Fruit fly (Drosophila melanogaster): ENCODE data around the gene CG7102.

The CG7102 gene

dm6 chr2L:7931218-7931617, 43.9 kb upstream of the CG7102 start:
- TF ChIP-seq pan (optimal IDR thresholded peaks at IDR 0.05) (no peak), Myc (optimal IDR thresholded peaks at IDR 0.05) (no peak), woc (GFP tag; optimal IDR thresholded peaks at IDR 0.05) (no peak), N (GFP tag; optimal IDR thresholded peaks at IDR 0.05) (no peak), Jra (GFP tag; optimal IDR thresholded peaks at IDR 0.05) (no peak), tai (GFP tag; optimal IDR thresholded peaks at IDR 0.05) (no peak), CG9705 (GFP tag; optimal IDR thresholded peaks at IDR 0.05) (no peak), Rel (GFP tag; optimal IDR thresholded peaks at IDR 0.05) (no peak), Rel (tag; optimal IDR thresholded peaks at IDR 0.05) (no peak), Abd-B (GFP tag; optimal IDR thresholded peaks at IDR 0.05) (no peak), br (GFP tag; optimal IDR thresholded peaks at IDR 0.05) (no peak), Hnf4 (GFP tag; optimal IDR thresholded peaks at IDR 0.05) (no peak), jim (GFP tag; optimal IDR thresholded peaks at IDR 0.05) (no peak), HLH106 (tag; optimal IDR thresholded peaks at IDR 0.05) (no peak), brk (GFP tag; optimal IDR thresholded peaks at IDR 0.05) (no peak), dsf (GFP tag; optimal IDR thresholded peaks at IDR 0.05; ENCODE audit: borderline replicate concordance) (no peak), CrebA (GFP tag; optimal IDR thresholded peaks at IDR 0.05; ENCODE audit: borderline replicate concordance) (no peak), rgr (GFP tag; optimal IDR thresholded peaks at IDR 0.05) (no peak)

dm6 chr2L:7930737-7931136, 43.4 kb upstream of the CG7102 start:
- TF ChIP-seq ey (GFP tag; optimal IDR thresholded peaks at IDR 0.05) (no peak), woc (GFP tag; optimal IDR thresholded peaks at IDR 0.05) (no peak), HLH106 (tag; optimal IDR thresholded peaks at IDR 0.05) (no peak), CG9705 (GFP tag; optimal IDR thresholded peaks at IDR 0.05) (no peak), Vsx2 (GFP tag; optimal IDR thresholded peaks at IDR 0.05; ENCODE audit: partially characterized antibody) (no peak), usp (GFP tag; optimal IDR thresholded peaks at IDR 0.05) (no peak), Hr83 (GFP tag; optimal IDR thresholded peaks at IDR 0.05; ENCODE audit: poor library complexity, severe bottlenecking) (no peak), Mio (GFP tag; optimal IDR thresholded peaks at IDR 0.05) (no peak), rgr (GFP tag; optimal IDR thresholded peaks at IDR 0.05) (no peak), dmrt93B (GFP tag; optimal IDR thresholded peaks at IDR 0.05) (no peak), CrebA (GFP tag; optimal IDR thresholded peaks at IDR 0.05; ENCODE audit: borderline replicate concordance) (no peak), Dfd (GFP tag; optimal IDR thresholded peaks at IDR 0.05) (no peak)

dm6 chr2L:7926288-7927061, 39.2 kb upstream of the CG7102 start:
- TF ChIP-seq lola (GFP tag; optimal IDR thresholded peaks at IDR 0.05) (no peak), psq (GFP tag; optimal IDR thresholded peaks at IDR 0.05) (peak; percentile 24), tai (GFP tag; optimal IDR thresholded peaks at IDR 0.05) (no peak), fru (GFP tag; optimal IDR thresholded peaks at IDR 0.05) (peak; percentile 58), OdsH (GFP tag; optimal IDR thresholded peaks at IDR 0.05) (peak; percentile 13), brk (GFP tag; optimal IDR thresholded peaks at IDR 0.05) (peak; percentile 37), Rel (GFP tag; optimal IDR thresholded peaks at IDR 0.05) (peak; percentile 88), Rel (tag; optimal IDR thresholded peaks at IDR 0.05) (peak; percentile 19), Mio (GFP tag; optimal IDR thresholded peaks at IDR 0.05) (no peak), N (GFP tag; optimal IDR thresholded peaks at IDR 0.05) (no peak), br (GFP tag; optimal IDR thresholded peaks at IDR 0.05) (peak; percentile 48), CrebA (GFP tag; optimal IDR thresholded peaks at IDR 0.05; ENCODE audit: borderline replicate concordance) (peak; percentile 93), dmrt93B (GFP tag; optimal IDR thresholded peaks at IDR 0.05) (no peak), foxo (GFP tag; optimal IDR thresholded peaks at IDR 0.05) (peak; percentile 12 to 65), pan (optimal IDR thresholded peaks at IDR 0.05) (no peak), Sp1 (GFP tag; optimal IDR thresholded peaks at IDR 0.05) (peak; percentile 60), sv (GFP tag; optimal IDR thresholded peaks at IDR 0.05) (no peak), Dif (GFP tag; optimal IDR thresholded peaks at IDR 0.05; ENCODE audit: partially characterized antibody) (no peak), ey (GFP tag; optimal IDR thresholded peaks at IDR 0.05) (peak; percentile 32), rgr (GFP tag; optimal IDR thresholded peaks at IDR 0.05) (peak; percentile 9), Hnf4 (GFP tag; optimal IDR thresholded peaks at IDR 0.05) (peak; percentile 81), sage (GFP tag; optimal IDR thresholded peaks at IDR 0.05) (peak; percentile 57), dsf (GFP tag; optimal IDR thresholded peaks at IDR 0.05; ENCODE audit: borderline replicate concordance) (no peak), Vsx2 (GFP tag; optimal IDR thresholded peaks at IDR 0.05; ENCODE audit: partially characterized antibody) (peak; percentile 27), h (GFP tag; optimal IDR thresholded peaks at IDR 0.05) (peak; percentile 61)

Measured in whole organism, wandering third instar larva.